Fruit fly (Drosophila melanogaster) whole organism, prepupa: ENCODE data around the gene Prim2.

Experiments used
- Blimp-1 ChIP-seq: fragments of 200-800 bp; sonication (Bioruptor generic); optimal IDR thresholded peaks from 3 replicates; lab custom pipeline; 2017; ENCODE audit warnings: missing biosample characterization, missing genetic modification characterization, mild to moderate bottlenecking, moderate library complexity, missing genetic modification reagents
- CG10669 ChIP-seq: fragments of 200-800 bp; sonication (Bioruptor generic); optimal IDR thresholded peaks from 3 replicates; lab custom pipeline; 2018; ENCODE audit warnings: missing biosample characterization, mild to moderate bottlenecking, missing genetic modification characterization, moderate library complexity
- CG11294 ChIP-seq: fragments of 200-800 bp; sonication (Bioruptor generic); IDR thresholded peaks from 2 replicates; pipeline ENCODE4 v1.3.6; 2022; ENCODE audit warnings: missing biosample characterization, missing genetic modification characterization
- CG11762 ChIP-seq: fragments of 200-800 bp; sonication (Bioruptor generic); optimal IDR thresholded peaks from 3 replicates; lab custom pipeline; 2016; ENCODE audit warnings: missing biosample characterization, missing genetic modification characterization; ENCODE audit not compliant: insufficient read depth
- CG15336 ChIP-seq: fragments of 200-800 bp; sonication (Bioruptor generic); IDR thresholded peaks from 2 replicates; pipeline ENCODE4 v1.3.6; 2022; ENCODE audit warnings: missing biosample characterization, missing genetic modification characterization
- CG1621 ChIP-seq: fragments of 200-800 bp; sonication (Bioruptor generic); optimal IDR thresholded peaks from 3 replicates; lab custom pipeline; 2018; ENCODE audit warnings: missing biosample characterization, mild to moderate bottlenecking, missing genetic modification characterization
- CG16779 ChIP-seq: fragments of 200-800 bp; sonication (Bioruptor generic); optimal IDR thresholded peaks from 3 replicates; lab custom pipeline; 2017; ENCODE audit warnings: missing biosample characterization, mild to moderate bottlenecking, missing genetic modification characterization
- CG31627 ChIP-seq: fragments of 200-800 bp; sonication (Bioruptor generic); optimal IDR thresholded peaks from 3 replicates; lab custom pipeline; 2016; ENCODE audit warnings: missing biosample characterization, missing genetic modification characterization
- CG32006 ChIP-seq: fragments of 200-800 bp; sonication (Bioruptor generic); optimal IDR thresholded peaks from 3 replicates; lab custom pipeline; 2017; ENCODE audit warnings: missing biosample characterization, mild to moderate bottlenecking, missing genetic modification characterization
- CG4318 ChIP-seq: fragments of 200-800 bp; sonication (Bioruptor generic); optimal IDR thresholded peaks from 3 replicates; lab custom pipeline; 2017; ENCODE audit warnings: missing biosample characterization, mild to moderate bottlenecking, missing genetic modification characterization
- CG6276 ChIP-seq: fragments of 200-800 bp; sonication (Bioruptor generic); optimal IDR thresholded peaks from 2 replicates; lab custom pipeline; 2017; ENCODE audit warnings: missing biosample characterization, mild to moderate bottlenecking, missing genetic modification characterization
- CG6854 ChIP-seq: fragments of 200-800 bp; sonication (Bioruptor generic); optimal IDR thresholded peaks from 2 replicates; lab custom pipeline; 2017; ENCODE audit warnings: missing biosample characterization, mild to moderate bottlenecking, missing genetic modification characterization
- CG8119 ChIP-seq: fragments of 200-800 bp; sonication (Bioruptor generic); IDR thresholded peaks from 3 replicates; pipeline ENCODE4 v1.3.6; 2022; ENCODE audit warnings: missing biosample characterization, missing genetic modification characterization
- CG8319 ChIP-seq: fragments of 200-800 bp; sonication (Bioruptor generic); optimal IDR thresholded peaks from 3 replicates; lab custom pipeline; 2016; ENCODE audit warnings: missing biosample characterization, missing genetic modification characterization
- CG8632 ChIP-seq: fragments of 200-800 bp; sonication (Bioruptor generic); optimal IDR thresholded peaks from 3 replicates; lab custom pipeline; 2016; ENCODE audit warnings: missing biosample characterization, missing genetic modification characterization
- CG9139 ChIP-seq: fragments of 200-800 bp; sonication (Bioruptor generic); optimal IDR thresholded peaks from 3 replicates; lab custom pipeline; 2017; ENCODE audit warnings: missing biosample characterization, mild to moderate bottlenecking, missing genetic modification characterization
- Eip75B ChIP-seq: fragments of 200-800 bp; sonication (Bioruptor generic); optimal IDR thresholded peaks from 3 replicates; lab custom pipeline; 2016; ENCODE audit warnings: missing biosample characterization, missing genetic modification characterization
- Eip78C ChIP-seq: fragments of 200-800 bp; sonication (Bioruptor generic); peaks from one replicate; lab custom pipeline; 2016; ENCODE audit warnings: missing biosample characterization, missing genetic modification characterization
- Eip93F ChIP-seq: fragments of 200-800 bp; sonication (Bioruptor generic); optimal IDR thresholded peaks from 2 replicates; lab custom pipeline; 2016; ENCODE audit warnings: missing biosample characterization, mild to moderate bottlenecking, missing genetic modification characterization
- Ets21C ChIP-seq: fragments of 200-800 bp; sonication (Bioruptor generic); optimal IDR thresholded peaks from 3 replicates; lab custom pipeline; 2016; ENCODE audit warnings: missing biosample characterization, missing genetic modification characterization
- Gug ChIP-seq: fragments of 200-800 bp; sonication (Bioruptor generic); IDR thresholded peaks from 2 replicates; pipeline ENCODE4 v1.3.6; 2022; ENCODE audit warnings: missing biosample characterization, missing genetic modification characterization
- Hr38 ChIP-seq: sonication (Bioruptor generic); optimal IDR thresholded peaks from 2 replicates; lab custom pipeline; 2016; ENCODE audit warnings: missing biosample characterization, missing genetic modification characterization
- Hr4 ChIP-seq: fragments of 200-800 bp; sonication (Bioruptor generic); optimal IDR thresholded peaks from 3 replicates; lab custom pipeline; 2016; ENCODE audit warnings: missing biosample characterization, missing genetic modification characterization
- Met ChIP-seq: fragments of 200-800 bp; sonication (Bioruptor generic); optimal IDR thresholded peaks from 3 replicates; lab custom pipeline; 2016; ENCODE audit warnings: missing biosample characterization, missing genetic modification characterization
- Smox ChIP-seq: fragments of 200-800 bp; sonication (Bioruptor generic); optimal IDR thresholded peaks from 3 replicates; lab custom pipeline; 2016; ENCODE audit warnings: missing biosample characterization, missing genetic modification characterization
- Sox102F ChIP-seq: fragments of 200-800 bp; sonication (Bioruptor generic); optimal IDR thresholded peaks from 2 replicates; lab custom pipeline; 2016; ENCODE audit warnings: missing biosample characterization, mild to moderate bottlenecking, missing genetic modification characterization
- achi ChIP-seq: fragments of 200-800 bp; sonication (Bioruptor generic); optimal IDR thresholded peaks from 3 replicates; lab custom pipeline; 2016; ENCODE audit warnings: missing biosample characterization, missing genetic modification characterization
- acj6 ChIP-seq: fragments of 200-800 bp; sonication (Bioruptor generic); optimal IDR thresholded peaks from 3 replicates; lab custom pipeline; 2016; ENCODE audit warnings: missing biosample characterization, missing genetic modification characterization
- cyc ChIP-seq: fragments of 200-800 bp; sonication (Bioruptor generic); optimal IDR thresholded peaks from 3 replicates; lab custom pipeline; 2016; ENCODE audit warnings: missing biosample characterization, missing genetic modification characterization
- dac ChIP-seq: fragments of 200-800 bp; sonication (Bioruptor generic); optimal IDR thresholded peaks from 2 replicates; lab custom pipeline; 2017; ENCODE audit warnings: missing biosample characterization, mild to moderate bottlenecking, missing genetic modification characterization
- eg ChIP-seq: fragments of 200-800 bp; sonication (Bioruptor generic); IDR thresholded peaks from 3 replicates; pipeline ENCODE4 v1.3.6; 2022; ENCODE audit warnings: missing biosample characterization, missing genetic modification characterization
- esn ChIP-seq: fragments of 200-800 bp; sonication (Bioruptor generic); optimal IDR thresholded peaks from 2 replicates; lab custom pipeline; 2016; ENCODE audit warnings: missing biosample characterization, mild to moderate bottlenecking, missing genetic modification characterization, moderate library complexity
- fkh ChIP-seq: fragments of 200-800 bp; sonication (Bioruptor generic); optimal IDR thresholded peaks from 3 replicates; lab custom pipeline; 2017; ENCODE audit warnings: missing biosample characterization, mild to moderate bottlenecking, missing genetic modification characterization, moderate library complexity
- lz ChIP-seq: fragments of 200-800 bp; sonication (Bioruptor generic); optimal IDR thresholded peaks from 3 replicates; lab custom pipeline; 2016; ENCODE audit warnings: missing biosample characterization, missing genetic modification characterization
- salr ChIP-seq, 2 experiments: fragments of 200-800 bp; sonication (Bioruptor generic); optimal IDR thresholded peaks; 3 replicates each; lab custom pipeline; 2016 to 2018; ENCODE audit warnings: missing biosample characterization in 2 of 2, missing genetic modification characterization in 2 of 2, mild to moderate bottlenecking in 1 of 2
- spab ChIP-seq: fragments of 200-800 bp; sonication (Bioruptor generic); optimal IDR thresholded peaks from 2 replicates; lab custom pipeline; 2017; ENCODE audit warnings: missing biosample characterization, mild to moderate bottlenecking, missing genetic modification characterization, missing genetic modification reagents
- topi ChIP-seq: fragments of 200-800 bp; sonication (Bioruptor generic); optimal IDR thresholded peaks from 3 replicates; lab custom pipeline; 2016; ENCODE audit warnings: missing biosample characterization, missing genetic modification characterization

The Prim2 gene

dm6 chr3L:20347762-20348580 is 13.4 kb downstream of the Prim2 start, which contains the start of the genes Rbbp5 and eRF1 (continued):
- TF ChIP-seq Gug (GFP tag; lab: Robert Waterston, UW), result peak; percentile 51; the same call in 1 of the 2 replicates
- peak; percentile 76 for TF ChIP-seq esn (GFP tag; lab: Kevin White, UChicago)
- TF ChIP-seq CG8319 (GFP tag; lab: Kevin White, UChicago), result peak; percentile 36
- no peak for TF ChIP-seq dac
- TF ChIP-seq CG31627 (GFP tag; lab: Kevin White, UChicago), result peak; percentile 72
- TF ChIP-seq CG8632 (GFP tag; lab: Kevin White, UChicago), result peak; percentile 45
- no peak; the same call in none of the 2 replicates for TF ChIP-seq CG15336 (GFP tag; lab: Robert Waterston, UW)
- TF ChIP-seq CG11762 (GFP tag; lab: Kevin White, UChicago), result peak; percentile 23
- TF ChIP-seq cyc (GFP tag; lab: Kevin White, UChicago), result peak; percentile 72
- TF ChIP-seq Ets21C (GFP tag; lab: Kevin White, UChicago), result peak; percentile 60
- peak; percentile 63 for TF ChIP-seq CG6854 (GFP tag; lab: Kevin White, UChicago)
- no peak for TF ChIP-seq Blimp-1 (GFP tag; lab: Kevin White, UChicago)
- TF ChIP-seq eg, result no peak; the same call in 2 of the 3 replicates
- TF ChIP-seq CG8119, result no peak
- peak; percentile 34 for TF ChIP-seq CG10669 (GFP tag; lab: Kevin White, UChicago)
- no peak for TF ChIP-seq spab (GFP tag; lab: Kevin White, UChicago)
- TF ChIP-seq CG11294 (GFP tag; lab: Robert Waterston, UW), result peak; percentile 45; the same call in 1 of the 2 replicates
- peak; percentile 56 for TF ChIP-seq fkh
- TF ChIP-seq Eip93F (GFP tag; lab: Kevin White, UChicago), result peak; percentile 24
- TF ChIP-seq CG6276 (GFP tag; lab: Kevin White, UChicago), result peak; percentile 24

- TF ChIP-seq Smox (no peak), CG16779 (tag; lab: Kevin White, UChicago) (no peak), achi (GFP tag; lab: Kevin White, UChicago) (no peak), topi (GFP tag; lab: Kevin White, UChicago) (no peak), eg (no peak), Hr4 (GFP tag; lab: Kevin White, UChicago) (no peak), salr (GFP tag; optimal IDR thresholded peaks at IDR 0.05; lab: Kevin White, UChicago) (no peak), fkh (no peak), CG9139 (GFP tag; lab: Kevin White, UChicago) (no peak), CG4318 (GFP tag; lab: Kevin White, UChicago) (no peak), acj6 (GFP tag; lab: Kevin White, UChicago) (no peak)
- TF ChIP-seq, all 60 proteins: peak for 0
These were observed 19.1 kb downstream of the Prim2 start, which contains the start of gene Spn77Bc for dm6 chr3L:20342334-20342733. Gene Spn77Bc (plus strand): TSS chr3L:20342634.

dm6 chr3L:20320652-20321051 is 40.7 kb downstream of the Prim2 start, which contains the start of gene Spn77Bb:
Gene Spn77Bb (plus strand): TSS chr3L:20320952.
- TF ChIP-seq CG1621 (tag; lab: Kevin White, UChicago), result no peak
- TF ChIP-seq salr (GFP tag; optimal IDR thresholded peaks at IDR 0.05; lab: Kevin White, UChicago), result no peak
- TF ChIP-seq CG15336 (GFP tag; lab: Robert Waterston, UW), result no peak
- no peak for TF ChIP-seq Eip78C (GFP tag; lab: Kevin White, UChicago)
- TF ChIP-seq, all 60 proteins: peak for 0

dm6 chr3L:20320044-20320443 is 41.3 kb downstream of the Prim2 start:
- no peak for TF ChIP-seq esn (GFP tag; lab: Kevin White, UChicago)
- TF ChIP-seq Eip78C (GFP tag; lab: Kevin White, UChicago), result no peak
- TF ChIP-seq lz (GFP tag; lab: Kevin White, UChicago), result no peak
- TF ChIP-seq CG16779 (tag; lab: Kevin White, UChicago), result no peak
- TF ChIP-seq CG32006 (GFP tag; lab: Kevin White, UChicago), result no peak
- TF ChIP-seq Hr38, result no peak
- TF ChIP-seq Met (GFP tag; lab: Kevin White, UChicago), result no peak
- TF ChIP-seq CG6854 (GFP tag; lab: Kevin White, UChicago), result no peak
- TF ChIP-seq Eip75B, result no peak
- TF ChIP-seq Sox102F (GFP tag; lab: Kevin White, UChicago), result no peak
- TF ChIP-seq CG4318 (GFP tag; lab: Kevin White, UChicago), result no peak
- no peak for TF ChIP-seq CG10669 (GFP tag; lab: Kevin White, UChicago)
- no peak for TF ChIP-seq CG15336 (GFP tag; lab: Robert Waterston, UW)
